Fruit fly (Drosophila melanogaster) whole organism, embryonic: ENCODE measurements around the gene Elp3.

Source experiments
- Atf6 ChIP-seq: fragments of 200-800 bp; sonication (Bioruptor generic); IDR thresholded peaks from 2 replicates; pipeline ENCODE4 v1.3.6; 2022; ENCODE audit warnings: missing biosample characterization, missing genetic modification characterization
- B-H1 ChIP-seq: fragments of 200-800 bp; sonication (Bioruptor generic); IDR thresholded peaks from 3 replicates; pipeline ENCODE4 v1.3.6; 2022; ENCODE audit warnings: missing biosample characterization, missing genetic modification characterization
- Bdp1 ChIP-seq: fragments of 200-800 bp; sonication (Bioruptor generic); optimal IDR thresholded peaks from 3 replicates; lab custom pipeline; 2016; ENCODE audit warnings: missing biosample characterization, missing genetic modification characterization
- Bteb2 ChIP-seq: fragments of 200-800 bp; sonication (Bioruptor generic); optimal IDR thresholded peaks from 2 replicates; lab custom pipeline; 2016; ENCODE audit warnings: missing biosample characterization, missing genetic modification characterization
- CG10565 ChIP-seq: fragments of 200-800 bp; sonication (Bioruptor generic); optimal IDR thresholded peaks from 3 replicates; lab custom pipeline; 2016; ENCODE audit warnings: missing biosample characterization, mild to moderate bottlenecking, missing genetic modification characterization
- CG11093 ChIP-seq: fragments of 200-800 bp; sonication (Bioruptor generic); IDR thresholded peaks from 3 replicates; pipeline ENCODE4 v1.3.6; 2022; ENCODE audit warnings: missing biosample characterization, missing genetic modification characterization
- CG12219 ChIP-seq: fragments of 200-800 bp; sonication (Bioruptor generic); optimal IDR thresholded peaks from 3 replicates; lab custom pipeline; 2018; ENCODE audit warnings: missing biosample characterization, mild to moderate bottlenecking, missing genetic modification characterization
- CG13287 ChIP-seq: fragments of 200-800 bp; sonication (Bioruptor generic); IDR thresholded peaks from 2 replicates; pipeline ENCODE4 v1.3.6; 2022; ENCODE audit warnings: missing biosample characterization, missing genetic modification characterization; ENCODE audit not compliant: partially characterized antibody
- CG15479 ChIP-seq: fragments of 200-800 bp; sonication (Bioruptor generic); optimal IDR thresholded peaks from 3 replicates; lab custom pipeline; 2019; ENCODE audit warnings: missing biosample characterization, mild to moderate bottlenecking, missing genetic modification characterization, moderate library complexity
- CG15601 ChIP-seq: fragments of 200-800 bp; sonication (Bioruptor generic); optimal IDR thresholded peaks from 3 replicates; lab custom pipeline; 2019; ENCODE audit warnings: missing biosample characterization, mild to moderate bottlenecking, missing genetic modification characterization, moderate library complexity
- CG16813 ChIP-seq: fragments of 200-800 bp; sonication (Bioruptor generic); IDR thresholded peaks from 3 replicates; pipeline ENCODE4 v1.3.6; 2022; ENCODE audit warnings: missing biosample characterization, missing genetic modification characterization; ENCODE audit not compliant: partially characterized antibody
- CG17328 ChIP-seq: fragments of 200-800 bp; sonication (Bioruptor generic); IDR thresholded peaks from 2 replicates; pipeline ENCODE4 v1.3.6; 2022; ENCODE audit warnings: missing biosample characterization, missing genetic modification characterization
- CG17912 ChIP-seq: fragments of 200-800 bp; sonication (Bioruptor generic); optimal IDR thresholded peaks from 2 replicates; lab custom pipeline; 2018; ENCODE audit warnings: missing biosample characterization, mild to moderate bottlenecking, missing genetic modification characterization
- CG6791 ChIP-seq: fragments of 200-800 bp; sonication (Bioruptor generic); IDR thresholded peaks from 3 replicates; pipeline ENCODE4 v1.3.6; 2022; ENCODE audit warnings: missing biosample characterization, missing genetic modification characterization; ENCODE audit not compliant: partially characterized antibody
- CG7786 ChIP-seq: fragments of 200-800 bp; sonication (Bioruptor generic); optimal IDR thresholded peaks from 2 replicates; lab custom pipeline; 2016; ENCODE audit warnings: missing biosample characterization, missing genetic modification characterization
- CG7839 ChIP-seq: fragments of 200-800 bp; sonication (Bioruptor generic); optimal IDR thresholded peaks from 3 replicates; lab custom pipeline; 2018; ENCODE audit warnings: missing biosample characterization, mild to moderate bottlenecking, missing genetic modification characterization, moderate library complexity
- CG9817 ChIP-seq: fragments of 200-800 bp; sonication (Bioruptor generic); optimal IDR thresholded peaks from 2 replicates; lab custom pipeline; 2018; ENCODE audit warnings: missing biosample characterization, mild to moderate bottlenecking, missing genetic modification characterization, moderate library complexity
- Doc3 ChIP-seq: fragments of 200-800 bp; sonication (Bioruptor generic); IDR thresholded peaks from 3 replicates; pipeline ENCODE4 v1.3.6; 2022; ENCODE audit warnings: missing biosample characterization, missing genetic modification characterization; ENCODE audit not compliant: partially characterized antibody
- Oli ChIP-seq: fragments of 200-800 bp; sonication (Bioruptor generic); optimal IDR thresholded peaks from 2 replicates; lab custom pipeline; 2018; ENCODE audit warnings: missing biosample characterization, mild to moderate bottlenecking, missing genetic modification characterization, moderate library complexity
- Opbp ChIP-seq: fragments of 200-800 bp; sonication (Bioruptor generic); IDR thresholded peaks from 3 replicates; pipeline ENCODE4 v1.3.6; 2022; ENCODE audit warnings: missing biosample characterization, missing genetic modification characterization; ENCODE audit not compliant: partially characterized antibody
- Scr ChIP-seq: fragments of 200-800 bp; sonication (Bioruptor generic); IDR thresholded peaks from 2 replicates; pipeline ENCODE4 v1.3.6; 2022; ENCODE audit warnings: missing biosample characterization, missing genetic modification characterization; ENCODE audit not compliant: partially characterized antibody
- Trl ChIP-seq, 3 experiments: fragments of >200 bp in 2 of 3; fragments of 200-800 bp in 1 of 3; sonication (Bioruptor generic) in 1 of 3; optimal IDR thresholded peaks; 2 replicates in 1 of 3; 3 replicates in 2 of 3; lab custom pipeline; 2016 to 2017; ENCODE audit warnings: missing biosample characterization in 1 of 3, missing genetic modification characterization in 1 of 3
- bsh ChIP-seq, 2 experiments: fragments of 200-800 bp; sonication (Bioruptor generic); optimal IDR thresholded peaks; 2 replicates each; lab custom pipeline; 2017 to 2018; ENCODE audit warnings: mild to moderate bottlenecking in 2 of 2, missing biosample characterization in 2 of 2, missing genetic modification characterization in 2 of 2, moderate library complexity in 1 of 2
- crol ChIP-seq: fragments of 200-800 bp; sonication (Bioruptor generic); IDR thresholded peaks from 2 replicates; pipeline ENCODE4 v1.3.6; 2022; ENCODE audit warnings: missing biosample characterization, missing genetic modification characterization
- dmrt99B ChIP-seq: fragments of 200-800 bp; sonication (Bioruptor generic); optimal IDR thresholded peaks from 2 replicates; lab custom pipeline; 2018; ENCODE audit warnings: missing biosample characterization, mild to moderate bottlenecking, missing genetic modification characterization, moderate library complexity
- dysf ChIP-seq: fragments of 200-800 bp; sonication (Bioruptor generic); IDR thresholded peaks from 3 replicates; pipeline ENCODE4 v1.3.6; 2022; ENCODE audit warnings: missing biosample characterization, missing genetic modification characterization
- hb ChIP-seq: fragments of 200-800 bp; sonication (Bioruptor generic); IDR thresholded peaks from 3 replicates; pipeline ENCODE4 v1.3.6; 2022; ENCODE audit warnings: missing biosample characterization, missing genetic modification characterization; ENCODE audit not compliant: partially characterized antibody
- ind ChIP-seq: fragments of 200-800 bp; sonication (Bioruptor generic); optimal IDR thresholded peaks from 3 replicates; lab custom pipeline; 2016; ENCODE audit warnings: missing biosample characterization, missing genetic modification characterization
- insv ChIP-seq, 2 experiments: fragments of 200-800 bp; sonication (Bioruptor generic); optimal IDR thresholded peaks; 3 replicates each; lab custom pipeline; 2016 to 2018; ENCODE audit warnings: missing biosample characterization in 2 of 2, missing genetic modification characterization in 2 of 2
- inv ChIP-seq: fragments of 200-800 bp; sonication (Bioruptor generic); IDR thresholded peaks from 2 replicates; pipeline ENCODE4 v1.3.6; 2022; ENCODE audit warnings: missing biosample characterization, missing genetic modification characterization; ENCODE audit not compliant: partially characterized antibody
- jing ChIP-seq: fragments of 200-800 bp; sonication (Bioruptor generic); optimal IDR thresholded peaks from 2 replicates; lab custom pipeline; 2018; ENCODE audit warnings: missing biosample characterization, mild to moderate bottlenecking, missing genetic modification characterization
- lbe ChIP-seq: fragments of 200-800 bp; sonication (Bioruptor generic); optimal IDR thresholded peaks from 2 replicates; lab custom pipeline; 2016; ENCODE audit warnings: missing biosample characterization, mild to moderate bottlenecking, missing genetic modification characterization
- lola ChIP-seq, 3 experiments: fragments of >200 bp in 2 of 3; fragments of 200-800 bp in 1 of 3; sonication (Bioruptor generic) in 1 of 3; optimal IDR thresholded peaks; 2 replicates each; lab custom pipeline; 2017 to 2019; ENCODE audit warnings: missing biosample characterization in 3 of 3, missing genetic modification characterization in 3 of 3, mild to moderate bottlenecking in 1 of 3, moderate library complexity in 1 of 3
- nerfin-2 ChIP-seq: fragments of 200-800 bp; sonication (Bioruptor generic); IDR thresholded peaks from 2 replicates; pipeline ENCODE4 v1.3.6; 2022; ENCODE audit warnings: missing biosample characterization, missing genetic modification characterization; ENCODE audit not compliant: partially characterized antibody
- pum ChIP-seq: fragments of 200-800 bp; sonication (Bioruptor generic); optimal IDR thresholded peaks from 2 replicates; lab custom pipeline; 2016; ENCODE audit warnings: missing biosample characterization, missing genetic modification characterization
- repo ChIP-seq: fragments of 200-800 bp; sonication (Bioruptor generic); optimal IDR thresholded peaks from 2 replicates; lab custom pipeline; 2016; ENCODE audit warnings: missing biosample characterization, missing genetic modification characterization
- sc ChIP-seq, 3 experiments: fragments of >200 bp in 2 of 3; fragments of 200-800 bp in 1 of 3; sonication (Bioruptor generic) in 1 of 3; optimal IDR thresholded peaks; 2 replicates in 2 of 3; 3 replicates in 1 of 3; lab custom pipeline; 2017; ENCODE audit warnings: mild to moderate bottlenecking in 1 of 3, missing biosample characterization in 1 of 3, missing genetic modification characterization in 1 of 3, missing genetic modification reagents in 1 of 3
- sima ChIP-seq: fragments of 200-800 bp; sonication (Bioruptor generic); optimal IDR thresholded peaks from 2 replicates; lab custom pipeline; 2016; ENCODE audit warnings: missing biosample characterization, missing genetic modification characterization
- sr ChIP-seq: fragments of 200-800 bp; sonication (Bioruptor generic); IDR thresholded peaks from 3 replicates; pipeline ENCODE4 v1.3.6; 2022; ENCODE audit warnings: missing biosample characterization, missing genetic modification characterization
- tna ChIP-seq: fragments of 200-800 bp; sonication (Bioruptor generic); IDR thresholded peaks from 2 replicates; pipeline ENCODE4 v1.3.6; 2022; ENCODE audit warnings: missing biosample characterization, missing genetic modification characterization; ENCODE audit not compliant: partially characterized antibody
- twi ChIP-seq: fragments of 200-800 bp; optimal IDR thresholded peaks from 2 replicates; lab custom pipeline; 2019; ENCODE audit warnings: missing biosample characterization, mild to moderate bottlenecking, missing genetic modification characterization, moderate library complexity
- unpg ChIP-seq: fragments of 200-800 bp; sonication (Bioruptor generic); optimal IDR thresholded peaks from 3 replicates; lab custom pipeline; 2018; ENCODE audit warnings: missing biosample characterization, mild to moderate bottlenecking, missing genetic modification characterization, moderate library complexity
- usp ChIP-seq: fragments of >200 bp; optimal IDR thresholded peaks from 2 replicates; lab custom pipeline; 2017; ENCODE audit warnings: missing biosample characterization, missing genetic modification characterization
- wor ChIP-seq: fragments of 200-800 bp; sonication (Bioruptor generic); IDR thresholded peaks from 2 replicates; pipeline ENCODE4 v1.3.6; 2022; ENCODE audit warnings: missing biosample characterization, missing genetic modification characterization
- yki ChIP-seq: fragments of >200 bp; optimal IDR thresholded peaks from 3 replicates; lab custom pipeline; 2018
- z ChIP-seq: fragments of 200-800 bp; sonication (Bioruptor generic); IDR thresholded peaks from 3 replicates; pipeline ENCODE4 v1.3.6; 2022; ENCODE audit warnings: missing biosample characterization, missing genetic modification characterization
- zf30C ChIP-seq: fragments of 200-800 bp; sonication (Bioruptor generic); optimal IDR thresholded peaks from 3 replicates; lab custom pipeline; 2018; ENCODE audit warnings: missing biosample characterization, mild to moderate bottlenecking, missing genetic modification characterization

The Elp3 gene

dm6 chr2L:4417982-4418381, 26.6 kb upstream of the Elp3 start (continued):
- TF ChIP-seq CG6791 (GFP tag; lab: Robert Waterston, UW), result no peak
- TF ChIP-seq Oli (tag; lab: Kevin White, UChicago), result no peak
- no peak for TF ChIP-seq zf30C (GFP tag; lab: Kevin White, UChicago)
- no peak for TF ChIP-seq lbe (GFP tag; lab: Kevin White, UChicago)
- TF ChIP-seq hb (GFP tag; lab: Robert Waterston, UW), result no peak
- TF ChIP-seq CG7839 (tag; lab: Kevin White, UChicago), result no peak
- no peak for TF ChIP-seq z
- TF ChIP-seq, all 482 proteins: peak for 67

- TF ChIP-seq CG11093 (no peak), crol (GFP tag; lab: Robert Waterston, UW) (peak; percentile 54; the same call in 1 of the 2 replicates), wor (GFP tag; lab: Robert Waterston, UW) (no peak), CG15601 (tag; lab: Kevin White, UChicago) (no peak), tna (GFP tag; lab: Robert Waterston, UW) (peak; percentile 21; the same call in 1 of the 2 replicates), inv (GFP tag; lab: Robert Waterston, UW) (no peak), CG17328 (GFP tag; lab: Robert Waterston, UW) (no peak), Doc3 (GFP tag; lab: Robert Waterston, UW) (0 out of 3 replicates have a peak, but pooled peaks have one; percentile 22), CG12219 (GFP tag; lab: Kevin White, UChicago) (no peak), sima (GFP tag; lab: Kevin White, UChicago) (no peak), lola (GFP tag; optimal IDR thresholded peaks at IDR 0.05; lab: Kevin White, UChicago) (no peak), Bteb2 (GFP tag; lab: Kevin White, UChicago) (no peak), Scr (GFP tag; lab: Robert Waterston, UW) (peak; percentile 52), Bdp1 (GFP tag; lab: Kevin White, UChicago) (peak; percentile 93), CG13287 (GFP tag; lab: Robert Waterston, UW) (no peak), pum (GFP tag; lab: Kevin White, UChicago) (no peak), CG9817 (tag; lab: Kevin White, UChicago) (no peak), unpg (GFP tag; lab: Kevin White, UChicago) (no peak), sr (no peak), ind (GFP tag; lab: Kevin White, UChicago) (no peak), yki (no peak), CG15479 (GFP tag; lab: Kevin White, UChicago) (peak; percentile 24), jing (no peak), bsh (GFP tag; optimal IDR thresholded peaks at IDR 0.05; lab: Kevin White, UChicago) (no peak), B-H1 (GFP tag; lab: Robert Waterston, UW) (no peak), nerfin-2 (peak; percentile 46; the same call in 1 of the 2 replicates), insv (GFP tag; optimal IDR thresholded peaks at IDR 0.05; lab: Kevin White, UChicago) (no peak), repo (no peak), twi (tag; lab: Kevin White, UChicago) (no peak), Atf6 (GFP tag; lab: Robert Waterston, UW) (no peak), sc (optimal IDR thresholded peaks at IDR 0.05; lab: Kevin White, UChicago) (no peak), sc (GFP tag; optimal IDR thresholded peaks at IDR 0.05; lab: Kevin White, UChicago) (no peak), CG16813 (peak; percentile 50; the same call in 2 of the 3 replicates), Trl (optimal IDR thresholded peaks at IDR 0.05; lab: Kevin White, UChicago) (no peak), Trl (GFP tag; optimal IDR thresholded peaks at IDR 0.05; lab: Kevin White, UChicago) (no peak), Opbp (GFP tag; lab: Robert Waterston, UW) (peak; percentile 69; the same call in 2 of the 3 replicates), dmrt99B (tag; lab: Kevin White, UChicago) (no peak), CG10565 (GFP tag; lab: Kevin White, UChicago) (no peak), CG7786 (GFP tag; lab: Kevin White, UChicago) (no peak), usp (GFP tag; lab: Kevin White, UChicago) (no peak), dysf (GFP tag; lab: Robert Waterston, UW) (no peak), CG17912 (GFP tag; lab: Kevin White, UChicago) (no peak)
Observed at dm6 chr2L:4418819-4419218, 25.7 kb upstream of the Elp3 start.
